Worm (Caenorhabditis elegans) whole organism, early embryonic: ENCODE data around the gene nhr-163.

Experiments used
- B0310.2 ChIP-seq: sonication (generic microtip); optimal IDR thresholded peaks from 2 replicates; lab custom pipeline; 2016; ENCODE audit warnings: mild to moderate bottlenecking, missing genetic modification characterization, missing compliant biosample characterization
- F13C5.2 ChIP-seq: sonication (generic microtip); optimal IDR thresholded peaks from 2 replicates; lab custom pipeline; 2017; ENCODE audit warnings: mild to moderate bottlenecking, missing genetic modification characterization, inconsistent platforms, missing compliant biosample characterization
- ama-1 ChIP-seq: fragments of 150-350 bp; optimal IDR thresholded peaks from 2 replicates; lab custom pipeline; 2014
- ceh-13 ChIP-seq: fragments of 200-800 bp; sonication (Bioruptor generic); optimal IDR thresholded peaks from 2 replicates; lab custom pipeline; 2018; ENCODE audit warnings: mild to moderate bottlenecking, missing genetic modification characterization, missing compliant biosample characterization
- ets-7 ChIP-seq: sonication (generic microtip); optimal IDR thresholded peaks from 2 replicates; lab custom pipeline; 2016; ENCODE audit warnings: missing genotype, missing genetic modification characterization, missing compliant biosample characterization
- flt-1 ChIP-seq: fragments of 200-800 bp; sonication (Bioruptor generic); IDR thresholded peaks from 2 replicates; pipeline ENCODE4 v1.3.6; 2022; ENCODE audit warnings: missing genetic modification characterization, missing compliant biosample characterization
- hmg-4 ChIP-seq: fragments of 200-800 bp; sonication (Bioruptor generic); optimal IDR thresholded peaks from 2 replicates; lab custom pipeline; 2018; ENCODE audit warnings: mild to moderate bottlenecking, missing genetic modification characterization, missing compliant biosample characterization
- hnd-1 ChIP-seq: sonication (generic microtip); optimal IDR thresholded peaks from 2 replicates; lab custom pipeline; 2016; ENCODE audit warnings: missing genetic modification characterization, missing compliant biosample characterization
- sea-1 ChIP-seq: fragments of 200-800 bp; sonication (Bioruptor generic); conservative IDR thresholded peaks from 2 replicates; pipeline ENCODE4 v1.3.6; 2022; ENCODE audit warnings: missing genetic modification characterization, missing compliant biosample characterization

- TF ChIP-seq ceh-13 (GFP tag; lab: Kevin White, UChicago) (no peak), ama-1 (lab: Kevin White, UChicago) (no peak), hnd-1 (no peak), flt-1 (GFP tag; lab: Robert Waterston, UW) (no peak), hmg-4 (GFP tag; lab: Kevin White, UChicago) (no peak), sea-1 (GFP tag; lab: Robert Waterston, UW) (no peak), F13C5.2 (no peak), ets-7 (tag; lab: Kevin White, UChicago) (no peak), B0310.2 (no peak)
These were observed 5.9 kb upstream of the nhr-163 start, which contains the start of gene nhr-162 for ce11 chrV:6991771-6992170.
